6 worm cellular contexts compared by ENCODE assay signal in genomic region chrIII:5196298-5197045, ce11.
TF ChIP-seq lines count a peak whose summit lies in the region.

No protein-coding gene starts in this region.

TF ChIP-seq in whole organism, L1 larva, 84 proteins besides CTCF, POLR2A, EP300 and RAD21:
- TF ChIP-seq nhr-71 (tag; optimal IDR thresholded peaks at IDR 0.05; lab: Kevin White, UChicago), result peak; percentile 13
- no peak for TF ChIP-seq pax-3 (tag; optimal IDR thresholded peaks at IDR 0.05; lab: Kevin White, UChicago)
- peak; percentile 5 for TF ChIP-seq elt-2 (tag; optimal IDR thresholded peaks at IDR 0.05; lab: Kevin White, UChicago)
- peak; percentile 65 for TF ChIP-seq aly-2 (tag; optimal IDR thresholded peaks at IDR 0.05; lab: Kevin White, UChicago)
- peak; percentile 62 for TF ChIP-seq nhr-85 (tag; lab: Kevin White, UChicago)
- peak in 1 of 2 experiments; percentile 0 for TF ChIP-seq efl-1 (optimal IDR thresholded peaks at IDR 0.05; lab: Kevin White, UChicago)
- no peak for TF ChIP-seq efl-1 (GFP tag; optimal IDR thresholded peaks at IDR 0.05 in 1 of 2; lab: Kevin White, UChicago)
- no peak for TF ChIP-seq alr-1 (tag; optimal IDR thresholded peaks at IDR 0.05; lab: Kevin White, UChicago; ENCODE audit: borderline replicate concordance)
- TF ChIP-seq ama-1 (optimal IDR thresholded peaks at IDR 0.05; lab: Kevin White, UChicago), result peak; percentile 21
- no peak for TF ChIP-seq skn-1 (tag; optimal IDR thresholded peaks at IDR 0.05; lab: Kevin White, UChicago)
- no peak for TF ChIP-seq nhr-47 (tag; optimal IDR thresholded peaks at IDR 0.05; lab: Kevin White, UChicago)
TF ChIP-seq in whole organism, L1 larva: peak in this region for 6.

TF ChIP-seq in whole organism, L2 larva, 48 proteins besides CTCF, POLR2A, EP300 and RAD21:
- TF ChIP-seq alr-1 (tag; optimal IDR thresholded peaks at IDR 0.05; lab: Kevin White, UChicago), result no peak
- peak; percentile 11 for TF ChIP-seq crh-2 (tag; optimal IDR thresholded peaks at IDR 0.05; lab: Kevin White, UChicago)
- TF ChIP-seq unc-62 (GFP tag; optimal IDR thresholded peaks at IDR 0.05; lab: Kevin White, UChicago), result no peak
- TF ChIP-seq ama-1 (optimal IDR thresholded peaks at IDR 0.05; lab: Kevin White, UChicago), result peak; percentile 26
- TF ChIP-seq R02D3.7 (tag; optimal IDR thresholded peaks at IDR 0.05; lab: Kevin White, UChicago), result no peak
- TF ChIP-seq nhr-237 (tag; optimal IDR thresholded peaks at IDR 0.05; lab: Kevin White, UChicago), result no peak
- TF ChIP-seq elt-1 (tag; optimal IDR thresholded peaks at IDR 0.05; lab: Kevin White, UChicago), result no peak
- peak; percentile 57 for TF ChIP-seq nhr-129 (tag; optimal IDR thresholded peaks at IDR 0.05; lab: Kevin White, UChicago)
- TF ChIP-seq ztf-4 (tag; optimal IDR thresholded peaks at IDR 0.05; lab: Kevin White, UChicago), result peak; percentile 66
- TF ChIP-seq ceh-16 (tag; optimal IDR thresholded peaks at IDR 0.05; lab: Kevin White, UChicago), result no peak
- no peak for TF ChIP-seq unc-39 (tag; optimal IDR thresholded peaks at IDR 0.05; lab: Kevin White, UChicago)
- no peak for TF ChIP-seq egl-27 (tag; optimal IDR thresholded peaks at IDR 0.05; lab: Kevin White, UChicago)
- TF ChIP-seq sma-3 (GFP tag; optimal IDR thresholded peaks at IDR 0.05; lab: Kevin White, UChicago), result peak; percentile 2

TF ChIP-seq in whole organism, L3 larva, 47 proteins besides CTCF, POLR2A, EP300 and RAD21:
- TF ChIP-seq nhr-12 (tag; optimal IDR thresholded peaks at IDR 0.05; lab: Kevin White, UChicago), result no peak
- peak; percentile 19 for TF ChIP-seq nhr-43 (tag; optimal IDR thresholded peaks at IDR 0.05; lab: Kevin White, UChicago; ENCODE audit: poor library complexity, severe bottlenecking)
- TF ChIP-seq elt-2 (tag; optimal IDR thresholded peaks at IDR 0.05; lab: Kevin White, UChicago), result peak; percentile 52
- TF ChIP-seq ama-1 (optimal IDR thresholded peaks at IDR 0.05; lab: Kevin White, UChicago), result peak; percentile 69
- peak in 1 of 3 experiments; percentile 71 for TF ChIP-seq elt-3 (tag; optimal IDR thresholded peaks at IDR 0.05; lab: Kevin White, UChicago)
- TF ChIP-seq elt-1 (tag; optimal IDR thresholded peaks at IDR 0.05; lab: Kevin White, UChicago), result no peak
- peak; percentile 31 for TF ChIP-seq nhr-25 (tag; optimal IDR thresholded peaks at IDR 0.05; lab: Kevin White, UChicago)

TF ChIP-seq in whole organism, L4 larva, 104 proteins besides CTCF, POLR2A, EP300 and RAD21 (continues in another document):
- TF ChIP-seq nhr-48 (tag; optimal IDR thresholded peaks at IDR 0.05; lab: Kevin White, UChicago) (peak; percentile 61), nhr-28 (tag; optimal IDR thresholded peaks at IDR 0.05; lab: Kevin White, UChicago) (no peak), ceh-20 (GFP tag; IDR thresholded peaks at IDR 0.05; lab: Robert Waterston, UW) (no peak; the same call in 1 of the 2 replicates), mdt-29 (GFP tag; IDR thresholded peaks at IDR 0.05; lab: Robert Waterston, UW) (no peak; the same call in 1 of the 2 replicates), dmd-8 (GFP tag; IDR thresholded peaks at IDR 0.05; lab: Robert Waterston, UW) (no peak), lir-3 (tag; optimal IDR thresholded peaks at IDR 0.05; lab: Kevin White, UChicago) (no peak), zip-2 (tag; optimal IDR thresholded peaks at IDR 0.05; lab: Kevin White, UChicago) (no peak), mxl-3 (GFP tag; optimal IDR thresholded peaks at IDR 0.05; lab: Kevin White, UChicago) (no peak), nhr-102 (tag; optimal IDR thresholded peaks at IDR 0.05; lab: Kevin White, UChicago) (peak; percentile 83), lin-29 (GFP tag; IDR thresholded peaks at IDR 0.05; lab: Robert Waterston, UW) (no peak), hmg-1.1 (GFP tag; IDR thresholded peaks at IDR 0.05; lab: Robert Waterston, UW) (peak; percentile 29; the same call in 1 of the 2 replicates), tra-1 (GFP tag; IDR thresholded peaks at IDR 0.05; lab: Robert Waterston, UW) (no peak), daf-16 (GFP tag; optimal IDR thresholded peaks at IDR 0.05; lab: Kevin White, UChicago) (no peak), daf-16 (tag; optimal IDR thresholded peaks at IDR 0.05; lab: Kevin White, UChicago) (peak; percentile 54), sdz-12 (GFP tag; optimal IDR thresholded peaks at IDR 0.05; lab: Kevin White, UChicago) (no peak), nhr-10 (tag; optimal IDR thresholded peaks at IDR 0.05; lab: Kevin White, UChicago) (no peak), egl-43 (GFP tag; IDR thresholded peaks at IDR 0.05; lab: Robert Waterston, UW) (0 out of 2 replicates have a peak, but pooled peaks have one; percentile 7), ces-1 (GFP tag; optimal IDR thresholded peaks at IDR 0.05; lab: Kevin White, UChicago) (no peak), zag-1 (tag; optimal IDR thresholded peaks at IDR 0.05; lab: Kevin White, UChicago) (no peak), F37D6.2 (tag; optimal IDR thresholded peaks at IDR 0.05; lab: Kevin White, UChicago) (no peak), jun-1 (tag; optimal IDR thresholded peaks at IDR 0.05; lab: Kevin White, UChicago) (no peak)

TF ChIP-seq in whole organism, mixed stage, embryonic, 35 proteins besides CTCF, POLR2A, EP300 and RAD21:
- peak; percentile 18 for TF ChIP-seq mep-1 (tag; optimal IDR thresholded peaks at IDR 0.05; lab: Kevin White, UChicago)
- no peak for TF ChIP-seq drap-1 (GFP tag; optimal IDR thresholded peaks at IDR 0.05; lab: Kevin White, UChicago)
- no peak for TF ChIP-seq nhr-76 (tag; optimal IDR thresholded peaks at IDR 0.05; lab: Kevin White, UChicago)
- no peak for TF ChIP-seq ceh-83 (GFP tag; optimal IDR thresholded peaks at IDR 0.05; lab: Kevin White, UChicago)

TF ChIP-seq in whole organism, young adult, 124 proteins besides CTCF, POLR2A, EP300 and RAD21 (continues in another document):
- TF ChIP-seq unc-130 (GFP tag; optimal IDR thresholded peaks at IDR 0.05; lab: Kevin White, UChicago), result no peak
- no peak for TF ChIP-seq bed-2 (GFP tag; IDR thresholded peaks at IDR 0.05; lab: Robert Waterston, UW)
- no peak for TF ChIP-seq dpff-1 (tag; optimal IDR thresholded peaks at IDR 0.05; lab: Kevin White, UChicago)
- TF ChIP-seq hmg-1.2 (GFP tag; IDR thresholded peaks at IDR 0.05; lab: Robert Waterston, UW), result peak; percentile 26; the same call in 1 of the 2 replicates
- peak; percentile 68 for TF ChIP-seq B0336.3 (GFP tag; IDR thresholded peaks at IDR 0.05; lab: Robert Waterston, UW)
- no peak for TF ChIP-seq B0035.1 (tag; optimal IDR thresholded peaks at IDR 0.05; lab: Kevin White, UChicago)
- peak; percentile 18 for TF ChIP-seq F23B12.7 (tag; optimal IDR thresholded peaks at IDR 0.05; lab: Kevin White, UChicago; ENCODE audit: insufficient read depth)
- TF ChIP-seq T26A5.8 (tag; optimal IDR thresholded peaks at IDR 0.05; lab: Kevin White, UChicago), result no peak
- no peak for TF ChIP-seq ceh-100 (GFP tag; IDR thresholded peaks at IDR 0.05; lab: Robert Waterston, UW)
- no peak for TF ChIP-seq ztf-28 (GFP tag; IDR thresholded peaks at IDR 0.05; lab: Robert Waterston, UW)
- no peak for TF ChIP-seq B0019.2 (GFP tag; conservative IDR thresholded peaks at IDR 0.05; lab: Robert Waterston, UW)
- 0 out of 2 replicates have a peak, but pooled peaks have one; percentile 20 for TF ChIP-seq Y95B8A.8 (GFP tag; IDR thresholded peaks at IDR 0.05; lab: Robert Waterston, UW)
- no peak for TF ChIP-seq sdz-38 (tag; optimal IDR thresholded peaks at IDR 0.05; lab: Kevin White, UChicago)
- TF ChIP-seq nhr-179 (tag; optimal IDR thresholded peaks at IDR 0.05; lab: Kevin White, UChicago), result no peak
- TF ChIP-seq F57C9.4 (tag; optimal IDR thresholded peaks at IDR 0.05; lab: Kevin White, UChicago), result no peak
- TF ChIP-seq nhr-90 (tag; optimal IDR thresholded peaks at IDR 0.05; lab: Kevin White, UChicago), result peak; percentile 87
- peak; percentile 11 for TF ChIP-seq F52B5.7 (tag; optimal IDR thresholded peaks at IDR 0.05; lab: Kevin White, UChicago)
- TF ChIP-seq let-607 (tag; optimal IDR thresholded peaks at IDR 0.05; lab: Kevin White, UChicago), result peak in 1 of 2 experiments; percentile 20
- TF ChIP-seq lin-40 (tag; optimal IDR thresholded peaks at IDR 0.05; lab: Kevin White, UChicago), result peak; percentile 50
- no peak; the same call in 1 of the 2 replicates for TF ChIP-seq C06A6.2 (GFP tag; conservative IDR thresholded peaks at IDR 0.05; lab: Robert Waterston, UW)
- peak; percentile 40 for TF ChIP-seq attf-5 (GFP tag; optimal IDR thresholded peaks at IDR 0.05; lab: Kevin White, UChicago)
- peak; percentile 83 for TF ChIP-seq nfyb-1 (GFP tag; IDR thresholded peaks at IDR 0.05; lab: Robert Waterston, UW)
- no peak for TF ChIP-seq hrde-1 (tag; optimal IDR thresholded peaks at IDR 0.05; lab: Kevin White, UChicago; ENCODE audit: borderline replicate concordance)
- TF ChIP-seq ceh-40 (GFP tag; IDR thresholded peaks at IDR 0.05; lab: Robert Waterston, UW), result no peak
- 0 out of 2 replicates have a peak, but pooled peaks have one; percentile 12 for TF ChIP-seq cebp-1 (GFP tag; IDR thresholded peaks at IDR 0.05; lab: Robert Waterston, UW)
- TF ChIP-seq cebp-1 (tag; optimal IDR thresholded peaks at IDR 0.05; lab: Kevin White, UChicago), result peak; percentile 68
- TF ChIP-seq madf-3 (GFP tag; IDR thresholded peaks at IDR 0.05; lab: Robert Waterston, UW), result 0 out of 2 replicates have a peak, but pooled peaks have one; percentile 57
- TF ChIP-seq nhr-80 (tag; optimal IDR thresholded peaks at IDR 0.05; lab: Kevin White, UChicago), result peak; percentile 42
- TF ChIP-seq C17E4.6 (GFP tag; IDR thresholded peaks at IDR 0.05; lab: Robert Waterston, UW), result no peak
- TF ChIP-seq attf-6 (GFP tag; IDR thresholded peaks at IDR 0.05; lab: Robert Waterston, UW), result no peak
- peak; percentile 11 for TF ChIP-seq gei-17 (GFP tag; optimal IDR thresholded peaks at IDR 0.05; lab: Kevin White, UChicago)
- TF ChIP-seq ets-4 (GFP tag; optimal IDR thresholded peaks at IDR 0.05; lab: Kevin White, UChicago), result no peak
- peak; percentile 28 for TF ChIP-seq lin-54 (GFP tag; optimal IDR thresholded peaks at IDR 0.05; lab: Kevin White, UChicago)
- TF ChIP-seq aptf-3 (GFP tag; IDR thresholded peaks at IDR 0.05; lab: Robert Waterston, UW), result peak; percentile 7; the same call in 1 of the 2 replicates
- peak; percentile 63 for TF ChIP-seq madf-10 (tag; optimal IDR thresholded peaks at IDR 0.05; lab: Kevin White, UChicago)
- TF ChIP-seq repo-1 (tag; optimal IDR thresholded peaks at IDR 0.05; lab: Kevin White, UChicago), result peak; percentile 91
- TF ChIP-seq Y56A3A.18 (GFP tag; IDR thresholded peaks at IDR 0.05; lab: Robert Waterston, UW), result peak; percentile 56; the same call in 1 of the 2 replicates
- no peak for TF ChIP-seq lsl-1 (GFP tag; optimal IDR thresholded peaks at IDR 0.05; lab: Kevin White, UChicago)
- peak; percentile 58 for TF ChIP-seq athp-1 (tag; optimal IDR thresholded peaks at IDR 0.05; lab: Kevin White, UChicago)
- TF ChIP-seq dpl-1 (GFP tag; optimal IDR thresholded peaks at IDR 0.05; lab: Kevin White, UChicago), result no peak
- TF ChIP-seq Y53G8AR.9 (GFP tag; conservative IDR thresholded peaks at IDR 0.05; lab: Robert Waterston, UW), result peak; percentile 77
